Worm (Caenorhabditis elegans) whole organism, L3 larva: ENCODE results near the gene srw-71.

Experiments used
- egl-27 ChIP-seq: sonication (generic microtip); optimal IDR thresholded peaks from 4 replicates; lab custom pipeline; 2017; ENCODE audit warnings: missing biosample characterization, missing genetic modification reagents, missing genetic modification characterization
- fos-1 ChIP-seq: fragments of 150-350 bp; optimal IDR thresholded peaks from 2 replicates; lab custom pipeline; 2014; ENCODE audit warnings: missing biosample characterization, missing genetic modification characterization
- lin-39 ChIP-seq: fragments of 150-350 bp; optimal IDR thresholded peaks from 2 replicates; lab custom pipeline; 2018; ENCODE audit warnings: missing biosample characterization, missing genetic modification reagents, missing genetic modification characterization
- nhr-76 ChIP-seq: fragments of 150-350 bp; sonication (generic microtip); optimal IDR thresholded peaks from 5 replicates; lab custom pipeline; 2014; ENCODE audit warnings: missing biosample characterization, missing genetic modification characterization

- no peak for TF ChIP-seq fos-1 (tag; lab: Kevin White, UChicago)
- no peak for TF ChIP-seq lin-39 (tag; lab: Kevin White, UChicago)
- no peak for TF ChIP-seq egl-27 (tag; lab: Kevin White, UChicago)
- no peak for TF ChIP-seq nhr-76 (tag; lab: Kevin White, UChicago)
Measured at ce11 chrV:7437985-7438384, 7.1 kb upstream of the srw-71 start, which contains the start of gene F25E5.16.
